Fruit fly (Drosophila melanogaster) whole organism, embryonic: ENCODE data around the gene CG34461.

Experiments used
- CG1647 ChIP-seq: fragments of 200-800 bp; sonication (Bioruptor generic); optimal IDR thresholded peaks from 3 replicates; lab custom pipeline; 2016; ENCODE audit warnings: missing biosample characterization, missing genetic modification characterization
- Side ChIP-seq: fragments of 200-800 bp; sonication (Bioruptor generic); optimal IDR thresholded peaks from 2 replicates; lab custom pipeline; 2016; ENCODE audit warnings: missing biosample characterization, missing genetic modification characterization
- p53 ChIP-seq: fragments of 200-800 bp; sonication (Bioruptor generic); optimal IDR thresholded peaks from 2 replicates; lab custom pipeline; 2016; ENCODE audit warnings: missing biosample characterization, missing genetic modification characterization
- sens-2 ChIP-seq: fragments of 200-800 bp; sonication (Bioruptor generic); IDR thresholded peaks from 2 replicates; pipeline ENCODE4 v1.3.6; 2022; ENCODE audit warnings: missing biosample characterization, missing genetic modification characterization

dm6 chr3L:8329005-8329404 is 3.3 kb downstream of the CG34461 start:
- TF ChIP-seq Side, result no peak
- TF ChIP-seq CG1647 (GFP tag; lab: Kevin White, UChicago), result no peak
- no peak for TF ChIP-seq p53
- TF ChIP-seq sens-2 (GFP tag; lab: Robert Waterston, UW), result no peak
